Fruit fly (Drosophila melanogaster): ENCODE measurements around the gene CG5280.

Gene CG5280

dm6 chr3L:9011485-9012389, 21.7 kb upstream of the CG5280 start (continued):
- peak; percentile 68 for TF ChIP-seq Hsf (GFP tag; optimal IDR thresholded peaks at IDR 0.05)
- peak; percentile 74 for TF ChIP-seq ssp (GFP tag; IDR thresholded peaks at IDR 0.05)
- no peak for TF ChIP-seq chinmo (GFP tag; IDR thresholded peaks at IDR 0.05; ENCODE audit: partially characterized antibody)
- peak; percentile 15 for TF ChIP-seq gcm2 (GFP tag; optimal IDR thresholded peaks at IDR 0.05)
- TF ChIP-seq CG31441 (GFP tag; IDR thresholded peaks at IDR 0.05): peak; percentile 66; the same call in 1 of the 2 replicates
- TF ChIP-seq CG11504 (tag; optimal IDR thresholded peaks at IDR 0.05): peak; percentile 67
- TF ChIP-seq fru (optimal IDR thresholded peaks at IDR 0.05): no peak
- TF ChIP-seq yki (optimal IDR thresholded peaks at IDR 0.05): no peak
- no peak for TF ChIP-seq dati (GFP tag; IDR thresholded peaks at IDR 0.05)
- no peak for TF ChIP-seq CG10543 (GFP tag; optimal IDR thresholded peaks at IDR 0.05)
- no peak for TF ChIP-seq Oaz (GFP tag; IDR thresholded peaks at IDR 0.05)
- TF ChIP-seq CG15011 (GFP tag; optimal IDR thresholded peaks at IDR 0.05): no peak
- peak; percentile 48; the same call in 1 of the 2 replicates for TF ChIP-seq Nf-YA (GFP tag; IDR thresholded peaks at IDR 0.05)
- TF ChIP-seq CG34376 (GFP tag; optimal IDR thresholded peaks at IDR 0.05): no peak
- TF ChIP-seq CG10209 (GFP tag; optimal IDR thresholded peaks at IDR 0.05): peak; percentile 71
- TF ChIP-seq nau (GFP tag; optimal IDR thresholded peaks at IDR 0.05): no peak
- 0 out of 2 replicates have a peak, but pooled peaks have one; percentile 32 for TF ChIP-seq dimm (GFP tag; IDR thresholded peaks at IDR 0.05)
- peak; percentile 27; the same call in 1 of the 2 replicates for TF ChIP-seq CG3847 (GFP tag; IDR thresholded peaks at IDR 0.05)
- no peak for TF ChIP-seq CG4854 (GFP tag; optimal IDR thresholded peaks at IDR 0.05)
- no peak for TF ChIP-seq pho (GFP tag; optimal IDR thresholded peaks at IDR 0.05)
- no peak for TF ChIP-seq bigmax (GFP tag; optimal IDR thresholded peaks at IDR 0.05)
- no peak for TF ChIP-seq CG16779 (GFP tag; IDR thresholded peaks at IDR 0.05)
- no peak for TF ChIP-seq CG7987 (GFP tag; optimal IDR thresholded peaks at IDR 0.05)
- TF ChIP-seq NK7.1 (GFP tag; optimal IDR thresholded peaks at IDR 0.05): peak; percentile 41
- no peak for TF ChIP-seq NfI (GFP tag; optimal IDR thresholded peaks at IDR 0.05)
- TF ChIP-seq YL-1 (GFP tag; optimal IDR thresholded peaks at IDR 0.05): no peak
- TF ChIP-seq CG16813 (GFP tag; IDR thresholded peaks at IDR 0.05; ENCODE audit: partially characterized antibody): no peak
- peak; percentile 63 for TF ChIP-seq bcd (GFP tag; optimal IDR thresholded peaks at IDR 0.05)
- TF ChIP-seq CG1603 (tag; optimal IDR thresholded peaks at IDR 0.05): peak; percentile 93
- TF ChIP-seq Ptx1 (GFP tag; IDR thresholded peaks at IDR 0.05): peak; percentile 69
- peak; percentile 4 for TF ChIP-seq vfl (GFP tag; optimal IDR thresholded peaks at IDR 0.05)
- TF ChIP-seq pros (GFP tag; optimal IDR thresholded peaks at IDR 0.05): no peak
- TF ChIP-seq CG9797 (GFP tag; optimal IDR thresholded peaks at IDR 0.05): no peak
- peak; percentile 52 for TF ChIP-seq CG13123 (GFP tag; optimal IDR thresholded peaks at IDR 0.05)
- no peak for TF ChIP-seq CG10321 (GFP tag; IDR thresholded peaks at IDR 0.05)
- peak; percentile 74 for TF ChIP-seq gsb-n (tag; optimal IDR thresholded peaks at IDR 0.05)
- peak; percentile 72 for TF ChIP-seq pb (GFP tag; optimal IDR thresholded peaks at IDR 0.05)
- TF ChIP-seq fd3F (GFP tag; optimal IDR thresholded peaks at IDR 0.05): no peak
- TF ChIP-seq MTF-1 (GFP tag; optimal IDR thresholded peaks at IDR 0.05; ENCODE audit: borderline replicate concordance): peak; percentile 44
- TF ChIP-seq en (GFP tag; optimal IDR thresholded peaks at IDR 0.05): peak; percentile 78
- no peak for TF ChIP-seq Fer1 (GFP tag; optimal IDR thresholded peaks at IDR 0.05)
- TF ChIP-seq wek (GFP tag; optimal IDR thresholded peaks at IDR 0.05): no peak
- TF ChIP-seq tx (GFP tag; optimal IDR thresholded peaks at IDR 0.05): peak; percentile 55
- peak in 1 of 3 experiments; percentile 86 for TF ChIP-seq lola (GFP tag; optimal IDR thresholded peaks at IDR 0.05)
- peak; percentile 91 for TF ChIP-seq sim (GFP tag; IDR thresholded peaks at IDR 0.05)
- no peak for TF ChIP-seq ftz-f1 (GFP tag; optimal IDR thresholded peaks at IDR 0.05)
- TF ChIP-seq CG9817 (tag; optimal IDR thresholded peaks at IDR 0.05): peak; percentile 9
- TF ChIP-seq CG33557 (GFP tag; optimal IDR thresholded peaks at IDR 0.05): peak; percentile 81
- peak; percentile 87 for TF ChIP-seq row (GFP tag; IDR thresholded peaks at IDR 0.05)
